Fruit fly (Drosophila melanogaster) whole organism, embryonic: ENCODE data around the gene CG46311.
A peak's percentile ranks its signal among the peaks of the same experiment; 100 is the strongest.

ENCODE experiments used
- Bdp1 ChIP-seq: fragments of 200-800 bp; sonication (Bioruptor generic); optimal IDR thresholded peaks from 3 replicates; lab custom pipeline; 2016; ENCODE audit warnings: missing biosample characterization, missing genetic modification characterization
- CG11695 ChIP-seq: fragments of 200-800 bp; sonication (Bioruptor generic); IDR thresholded peaks from 3 replicates; pipeline ENCODE4 v1.3.6; 2022; ENCODE audit warnings: missing biosample characterization, missing genetic modification characterization
- CG14441 ChIP-seq: fragments of 200-800 bp; sonication (Bioruptor generic); IDR thresholded peaks from 2 replicates; pipeline ENCODE4 v1.3.6; 2022; ENCODE audit warnings: missing biosample characterization, missing genetic modification characterization
- CG16863 ChIP-seq: fragments of 200-800 bp; sonication (Bioruptor generic); optimal IDR thresholded peaks from 3 replicates; lab custom pipeline; 2016; ENCODE audit warnings: missing biosample characterization, missing genetic modification characterization
- CG17359 ChIP-seq: fragments of 200-800 bp; sonication (Bioruptor generic); optimal IDR thresholded peaks from 3 replicates; lab custom pipeline; 2018; ENCODE audit warnings: missing biosample characterization, mild to moderate bottlenecking, missing genetic modification characterization, moderate library complexity
- CG17385 ChIP-seq: fragments of 200-800 bp; sonication (Bioruptor generic); optimal IDR thresholded peaks from 3 replicates; lab custom pipeline; 2018; ENCODE audit warnings: missing biosample characterization, mild to moderate bottlenecking, missing genetic modification characterization
- CG2875 ChIP-seq: fragments of 200-800 bp; sonication (Bioruptor generic); optimal IDR thresholded peaks from 2 replicates; lab custom pipeline; 2017; ENCODE audit warnings: missing biosample characterization, mild to moderate bottlenecking, missing genetic modification characterization, missing genetic modification reagents
- CG30020 ChIP-seq: fragments of 200-800 bp; optimal IDR thresholded peaks from 2 replicates; lab custom pipeline; 2019; ENCODE audit warnings: missing biosample characterization, mild to moderate bottlenecking, missing genetic modification characterization, moderate library complexity
- CG5953 ChIP-seq: fragments of 200-800 bp; sonication (Bioruptor generic); IDR thresholded peaks from 2 replicates; pipeline ENCODE4 v1.3.6; 2022; ENCODE audit warnings: missing biosample characterization, missing genetic modification characterization
- CG8089 ChIP-seq: fragments of 200-800 bp; sonication (Bioruptor generic); optimal IDR thresholded peaks from 3 replicates; lab custom pipeline; 2016; ENCODE audit warnings: missing biosample characterization, missing genetic modification characterization
- CG8388 ChIP-seq: fragments of 200-800 bp; sonication (Bioruptor generic); optimal IDR thresholded peaks from 2 replicates; lab custom pipeline; 2019; ENCODE audit warnings: missing biosample characterization, mild to moderate bottlenecking, missing genetic modification characterization, moderate library complexity
- CG8765 ChIP-seq: fragments of 200-800 bp; sonication (Bioruptor generic); IDR thresholded peaks from 2 replicates; pipeline ENCODE4 v1.3.6; 2022; ENCODE audit warnings: missing biosample characterization, missing genetic modification characterization
- CG9727 ChIP-seq: fragments of 200-800 bp; sonication (Bioruptor generic); optimal IDR thresholded peaks from 3 replicates; lab custom pipeline; 2017; ENCODE audit warnings: missing biosample characterization, mild to moderate bottlenecking, missing genetic modification characterization
- Camta ChIP-seq: fragments of 200-800 bp; sonication (Bioruptor generic); optimal IDR thresholded peaks from 2 replicates; lab custom pipeline; 2016; ENCODE audit warnings: missing biosample characterization, missing genetic modification characterization
- Drgx ChIP-seq: fragments of 200-800 bp; sonication (Bioruptor generic); IDR thresholded peaks from 2 replicates; pipeline ENCODE4 v1.3.6; 2022; ENCODE audit warnings: missing biosample characterization, missing genetic modification characterization
- Ets65A ChIP-seq: fragments of 200-800 bp; sonication (Bioruptor generic); peaks from one replicate; lab custom pipeline; 2016; ENCODE audit warnings: missing biosample characterization, missing genetic modification characterization
- Hr3 ChIP-seq: fragments of 200-800 bp; sonication (Bioruptor generic); optimal IDR thresholded peaks from 3 replicates; lab custom pipeline; 2016; ENCODE audit warnings: missing biosample characterization, missing genetic modification characterization
- Hr39 ChIP-seq: fragments of >200 bp; optimal IDR thresholded peaks from 2 replicates; lab custom pipeline; 2017
- Hr51 ChIP-seq, 2 experiments: fragments of 200-800 bp; sonication (Bioruptor generic); optimal IDR thresholded peaks; 2 replicates in 1 of 2; 3 replicates in 1 of 2; lab custom pipeline; 2016 to 2018; ENCODE audit warnings: missing biosample characterization in 2 of 2, missing genetic modification characterization in 2 of 2, mild to moderate bottlenecking in 1 of 2, moderate library complexity in 1 of 2
- Jarid2 ChIP-seq: fragments of 200-800 bp; sonication (Bioruptor generic); optimal IDR thresholded peaks from 3 replicates; lab custom pipeline; 2017; ENCODE audit warnings: mild to moderate bottlenecking, missing biosample characterization, missing genetic modification reagents, missing genetic modification characterization
- Med ChIP-seq: fragments of 200-800 bp; sonication (Bioruptor generic); peaks from one replicate; lab custom pipeline; 2016; ENCODE audit warnings: missing biosample characterization, missing genetic modification characterization, mild to moderate bottlenecking, inconsistent platforms, moderate library complexity
- Ptx1 ChIP-seq: fragments of 200-800 bp; sonication (Bioruptor generic); IDR thresholded peaks from 2 replicates; pipeline ENCODE4 v1.3.6; 2022; ENCODE audit warnings: missing biosample characterization, missing genetic modification characterization
- Sox102F ChIP-seq: fragments of 200-800 bp; sonication (Bioruptor generic); optimal IDR thresholded peaks from 2 replicates; lab custom pipeline; 2018; ENCODE audit warnings: missing biosample characterization, mild to moderate bottlenecking, missing genetic modification characterization, moderate library complexity
- Taf1 ChIP-seq: fragments of 200-800 bp; sonication (Bioruptor generic); IDR thresholded peaks from 2 replicates; pipeline ENCODE4 v1.3.6; 2022; ENCODE audit warnings: missing biosample characterization, missing genetic modification characterization
- Xbp1 ChIP-seq: fragments of 200-800 bp; sonication (Bioruptor generic); optimal IDR thresholded peaks from 3 replicates; lab custom pipeline; 2016; ENCODE audit warnings: missing biosample characterization, mild to moderate bottlenecking, missing genetic modification characterization
- abd-A ChIP-seq: fragments of 200-800 bp; sonication (Bioruptor generic); optimal IDR thresholded peaks from 3 replicates; lab custom pipeline; 2019; ENCODE audit warnings: missing biosample characterization, mild to moderate bottlenecking, missing genetic modification characterization, moderate library complexity
- al ChIP-seq: fragments of 200-800 bp; sonication (Bioruptor generic); IDR thresholded peaks from 2 replicates; pipeline ENCODE4 v1.3.6; 2022; ENCODE audit warnings: missing biosample characterization, missing genetic modification characterization
- ash1 ChIP-seq: fragments of 200-800 bp; sonication (Bioruptor generic); optimal IDR thresholded peaks from 2 replicates; lab custom pipeline; 2018; ENCODE audit warnings: missing biosample characterization, mild to moderate bottlenecking, missing genetic modification characterization
- chif ChIP-seq, 2 experiments: fragments of 200-800 bp; sonication (Bioruptor generic); optimal IDR thresholded peaks; 3 replicates each; lab custom pipeline; 2016; ENCODE audit warnings: missing biosample characterization in 2 of 2, missing genetic modification characterization in 2 of 2
- crc ChIP-seq: fragments of 200-800 bp; sonication (Bioruptor generic); optimal IDR thresholded peaks from 2 replicates; lab custom pipeline; 2016; ENCODE audit warnings: missing biosample characterization, missing genetic modification characterization
- danr ChIP-seq: fragments of 200-800 bp; sonication (Bioruptor generic); IDR thresholded peaks from 2 replicates; pipeline ENCODE4 v1.3.6; 2022; ENCODE audit warnings: missing biosample characterization, missing genetic modification characterization
- dmrt11E ChIP-seq: fragments of 200-800 bp; sonication (Bioruptor generic); optimal IDR thresholded peaks from 3 replicates; lab custom pipeline; 2018; ENCODE audit warnings: missing biosample characterization, mild to moderate bottlenecking, missing genetic modification characterization, moderate library complexity
- dpn ChIP-seq, 2 experiments: fragments of 200-800 bp; sonication (Bioruptor generic); optimal IDR thresholded peaks; 3 replicates each; lab custom pipeline; 2016; ENCODE audit warnings: missing biosample characterization in 2 of 2, missing genetic modification characterization in 2 of 2
- emc ChIP-seq: fragments of 200-800 bp; sonication (Bioruptor generic); optimal IDR thresholded peaks from 2 replicates; lab custom pipeline; 2016; ENCODE audit warnings: missing biosample characterization, missing genetic modification characterization
- ems ChIP-seq: fragments of 200-800 bp; sonication (Bioruptor generic); optimal IDR thresholded peaks from 3 replicates; lab custom pipeline; 2016; ENCODE audit warnings: missing biosample characterization, missing genetic modification characterization
- en ChIP-seq: fragments of 200-800 bp; sonication (Bioruptor generic); optimal IDR thresholded peaks from 2 replicates; lab custom pipeline; 2016; ENCODE audit warnings: missing biosample characterization, missing genetic modification characterization
- fd102C ChIP-seq: fragments of 200-800 bp; sonication (Bioruptor generic); optimal IDR thresholded peaks from 2 replicates; lab custom pipeline; 2018; ENCODE audit warnings: missing biosample characterization, mild to moderate bottlenecking, missing genetic modification characterization, moderate library complexity
- fd64A ChIP-seq: fragments of 200-800 bp; sonication (Bioruptor generic); optimal IDR thresholded peaks from 3 replicates; lab custom pipeline; 2018; ENCODE audit warnings: missing biosample characterization, mild to moderate bottlenecking, missing genetic modification characterization
- gsb-n ChIP-seq: fragments of 200-800 bp; sonication (Bioruptor generic); optimal IDR thresholded peaks from 3 replicates; lab custom pipeline; 2018; ENCODE audit warnings: missing biosample characterization, mild to moderate bottlenecking, missing genetic modification characterization
- ham ChIP-seq: fragments of 200-800 bp; sonication (Bioruptor generic); IDR thresholded peaks from 2 replicates; pipeline ENCODE4 v1.3.6; 2022; ENCODE audit warnings: missing biosample characterization, missing genetic modification characterization
- hkb ChIP-seq, 2 experiments: fragments of 200-800 bp in 1 of 2; fragments of >200 bp in 1 of 2; sonication (Bioruptor generic) in 1 of 2; IDR thresholded peaks in 1 of 2; optimal IDR thresholded peaks in 1 of 2; 2 replicates each; pipeline versions ENCODE4 v1.3.6 to Lab custom; 2017 to 2022; ENCODE audit warnings: missing biosample characterization in 1 of 2, missing genetic modification characterization in 1 of 2
- jumu ChIP-seq: fragments of 200-800 bp; sonication (Bioruptor generic); optimal IDR thresholded peaks from 3 replicates; lab custom pipeline; 2016; ENCODE audit warnings: missing biosample characterization, missing genetic modification characterization
- ken ChIP-seq: fragments of 200-800 bp; sonication (Bioruptor generic); IDR thresholded peaks from 3 replicates; pipeline ENCODE4 v1.3.6; 2022; ENCODE audit warnings: missing biosample characterization, missing genetic modification characterization
- lbe ChIP-seq: fragments of 200-800 bp; sonication (Bioruptor generic); optimal IDR thresholded peaks from 2 replicates; lab custom pipeline; 2016; ENCODE audit warnings: missing biosample characterization, mild to moderate bottlenecking, missing genetic modification characterization
- org-1 ChIP-seq: fragments of 200-800 bp; sonication (Bioruptor generic); optimal IDR thresholded peaks from 2 replicates; lab custom pipeline; 2017; ENCODE audit warnings: missing biosample characterization, missing genetic modification characterization
- pho ChIP-seq: fragments of 200-800 bp; sonication (Bioruptor generic); optimal IDR thresholded peaks from 2 replicates; lab custom pipeline; 2016; ENCODE audit warnings: missing biosample characterization, missing genetic modification characterization
- slbo ChIP-seq: fragments of 200-800 bp; sonication (Bioruptor generic); IDR thresholded peaks from 2 replicates; pipeline ENCODE4 v1.3.6; 2022; ENCODE audit warnings: missing biosample characterization, missing genetic modification characterization
- tna ChIP-seq: fragments of 200-800 bp; sonication (Bioruptor generic); IDR thresholded peaks from 2 replicates; pipeline ENCODE4 v1.3.6; 2022; ENCODE audit warnings: missing biosample characterization, missing genetic modification characterization; ENCODE audit not compliant: partially characterized antibody
- vvl ChIP-seq: fragments of 200-800 bp; sonication (Bioruptor generic); IDR thresholded peaks from 2 replicates; pipeline ENCODE4 v1.3.6; 2022; ENCODE audit warnings: missing biosample characterization, missing genetic modification characterization
- wek ChIP-seq: fragments of 200-800 bp; sonication (Bioruptor generic); optimal IDR thresholded peaks from 3 replicates; lab custom pipeline; 2018; ENCODE audit warnings: missing biosample characterization, mild to moderate bottlenecking, missing genetic modification characterization, moderate library complexity
- yki ChIP-seq: fragments of >200 bp; optimal IDR thresholded peaks from 3 replicates; lab custom pipeline; 2018

CG46311 gene

dm6 chrX:13630290-13630900 is 66.8 kb downstream of the CG46311 start (continued):
- no peak for TF ChIP-seq pho
- TF ChIP-seq emc = no peak
- TF ChIP-seq dmrt11E (tag; lab: Kevin White, UChicago) = peak; percentile 42
- peak; percentile 16 for TF ChIP-seq Hr3 (GFP tag; lab: Kevin White, UChicago)
- peak; percentile 81 for TF ChIP-seq Med
- TF ChIP-seq slbo = peak; percentile 21; the same call in 1 of the 2 replicates
- TF ChIP-seq gsb-n (tag; lab: Kevin White, UChicago) = peak; percentile 18
- TF ChIP-seq CG11695 (GFP tag; lab: Robert Waterston, UW) = no peak
- TF ChIP-seq Ets65A (GFP tag; lab: Kevin White, UChicago) = peak; percentile 73
- TF ChIP-seq CG2875 = peak; percentile 8
- TF ChIP-seq Drgx (GFP tag; lab: Robert Waterston, UW) = 0 out of 2 replicates have a peak, but pooled peaks have one; percentile 8
- TF ChIP-seq Xbp1 (GFP tag; lab: Kevin White, UChicago) = peak; percentile 41
- TF ChIP-seq yki = no peak
- peak; percentile 9 for TF ChIP-seq CG17385
- peak; percentile 14 for TF ChIP-seq CG9727 (GFP tag; lab: Kevin White, UChicago)
- no peak for TF ChIP-seq CG14441 (GFP tag; lab: Robert Waterston, UW)
- TF ChIP-seq Jarid2 (GFP tag; lab: Kevin White, UChicago) = no peak
- TF ChIP-seq vvl (GFP tag; lab: Robert Waterston, UW) = peak; percentile 25; the same call in 1 of the 2 replicates
- TF ChIP-seq chif (GFP tag; optimal IDR thresholded peaks at IDR 0.05; lab: Kevin White, UChicago) = peak; percentile 47 to 63
- TF ChIP-seq tna (GFP tag; lab: Robert Waterston, UW) = no peak
- peak; percentile 24 for TF ChIP-seq crc (GFP tag; lab: Kevin White, UChicago)
- 0 out of 2 replicates have a peak, but pooled peaks have one; percentile 15 for TF ChIP-seq CG8765
- TF ChIP-seq CG30020 (tag; lab: Kevin White, UChicago) = no peak
- TF ChIP-seq al = no peak
- no peak for TF ChIP-seq ken
- TF ChIP-seq Taf1 = no peak
- TF ChIP-seq wek = no peak
- TF ChIP-seq CG5953 (GFP tag; lab: Robert Waterston, UW) = no peak
- TF ChIP-seq abd-A (tag; lab: Kevin White, UChicago) = no peak
- TF ChIP-seq danr (GFP tag; lab: Robert Waterston, UW) = 0 out of 2 replicates have a peak, but pooled peaks have one; percentile 20
- TF ChIP-seq jumu (GFP tag; lab: Kevin White, UChicago) = no peak
- TF ChIP-seq org-1 (GFP tag; lab: Kevin White, UChicago) = peak; percentile 14
- peak; percentile 17 for TF ChIP-seq CG8089 (GFP tag; lab: Kevin White, UChicago)
- TF ChIP-seq ash1 (GFP tag; lab: Kevin White, UChicago) = no peak
- TF ChIP-seq hkb (optimal IDR thresholded peaks at IDR 0.05; lab: Kevin White, UChicago) = no peak
- 0 out of 2 replicates have a peak, but pooled peaks have one; percentile 13 for TF ChIP-seq hkb (GFP tag; IDR thresholded peaks at IDR 0.05; lab: Robert Waterston, UW)
- TF ChIP-seq dpn (GFP tag; optimal IDR thresholded peaks at IDR 0.05; lab: Kevin White, UChicago) = peak; percentile 1 to 26
- TF ChIP-seq CG8388 (GFP tag; lab: Kevin White, UChicago) = peak; percentile 11
- no peak for TF ChIP-seq Bdp1 (GFP tag; lab: Kevin White, UChicago)
- peak; percentile 36 for TF ChIP-seq CG16863 (GFP tag; lab: Kevin White, UChicago)
- TF ChIP-seq ham (GFP tag; lab: Robert Waterston, UW) = no peak
- TF ChIP-seq ems (GFP tag; lab: Kevin White, UChicago) = no peak
- peak; percentile 11 for TF ChIP-seq Camta (GFP tag; lab: Kevin White, UChicago)
- TF ChIP-seq CG17359 (tag; lab: Kevin White, UChicago) = peak; percentile 30
- TF ChIP-seq en = peak; percentile 27
- TF ChIP-seq Ptx1 (GFP tag; lab: Robert Waterston, UW) = peak; percentile 50; the same call in 1 of the 2 replicates
- TF ChIP-seq fd102C (GFP tag; lab: Kevin White, UChicago) = no peak
- TF ChIP-seq Hr51 (GFP tag; optimal IDR thresholded peaks at IDR 0.05; lab: Kevin White, UChicago) = peak in 1 of 2 experiments; percentile 41
- TF ChIP-seq Sox102F (GFP tag; lab: Kevin White, UChicago) = peak; percentile 38
- TF ChIP-seq Hr39 (lab: Kevin White, UChicago) = no peak
- TF ChIP-seq fd64A (GFP tag; lab: Kevin White, UChicago) = no peak
- TF ChIP-seq lbe (GFP tag; lab: Kevin White, UChicago) = no peak
